Fruit fly (Drosophila melanogaster) whole organism, wandering third instar larva: ENCODE data around the gene Ptp4E.

Experiments
- Abd-B ChIP-seq: fragments of >200 bp; optimal IDR thresholded peaks from 2 replicates; lab custom pipeline; 2017; ENCODE audit warnings: missing biosample characterization, missing genetic modification characterization
- CG32264 ChIP-seq: fragments of 200-800 bp; sonication (Bioruptor generic); optimal IDR thresholded peaks from 2 replicates; lab custom pipeline; 2016; ENCODE audit warnings: missing biosample characterization, missing genetic modification characterization
- CG9705 ChIP-seq: fragments of 200-800 bp; sonication (Bioruptor generic); optimal IDR thresholded peaks from 2 replicates; lab custom pipeline; 2018; ENCODE audit warnings: missing biosample characterization, mild to moderate bottlenecking, missing genetic modification characterization
- CrebA ChIP-seq: fragments of 200-800 bp; sonication (Bioruptor generic); optimal IDR thresholded peaks from 2 replicates; lab custom pipeline; 2016; ENCODE audit warnings: missing biosample characterization, mild to moderate bottlenecking, missing genetic modification characterization, borderline replicate concordance
- Dfd ChIP-seq: fragments of >200 bp; optimal IDR thresholded peaks from 2 replicates; lab custom pipeline; 2017; ENCODE audit warnings: missing biosample characterization, missing genetic modification characterization
- Dif ChIP-seq: fragments of 200-275, 200-300 bp; sonication (Bioruptor generic); optimal IDR thresholded peaks from 2 replicates; lab custom pipeline; 2018; ENCODE audit warnings: missing biosample characterization, missing genetic modification characterization; ENCODE audit not compliant: partially characterized antibody
- GATAd ChIP-seq: sonication (Bioruptor generic); optimal IDR thresholded peaks from 2 replicates; lab custom pipeline; 2016; ENCODE audit warnings: missing biosample characterization, missing genetic modification characterization
- HLH106 ChIP-seq: fragments of 200-800 bp; optimal IDR thresholded peaks from 3 replicates; lab custom pipeline; 2019; ENCODE audit warnings: missing biosample characterization, mild to moderate bottlenecking, missing genetic modification characterization, moderate library complexity
- Hnf4 ChIP-seq: fragments of 200-800 bp; sonication (Bioruptor generic); optimal IDR thresholded peaks from 2 replicates; lab custom pipeline; 2016; ENCODE audit warnings: missing biosample characterization, mild to moderate bottlenecking, missing genetic modification characterization
- Hr78 ChIP-seq: fragments of >200 bp; optimal IDR thresholded peaks from 2 replicates; lab custom pipeline; 2017; ENCODE audit warnings: missing biosample characterization, missing genetic modification characterization
- Hr83 ChIP-seq: fragments of 200-300 bp; sonication (Bioruptor generic); optimal IDR thresholded peaks from 2 replicates; lab custom pipeline; 2016; ENCODE audit warnings: missing biosample characterization, mild to moderate bottlenecking, missing genetic modification characterization, moderate library complexity; ENCODE audit not compliant: poor library complexity, severe bottlenecking
- Jra ChIP-seq: sonication (Bioruptor generic); optimal IDR thresholded peaks from 2 replicates; lab custom pipeline; 2016; ENCODE audit warnings: missing biosample characterization, missing genetic modification characterization
- Mio ChIP-seq: sonication (Bioruptor generic); optimal IDR thresholded peaks from 2 replicates; lab custom pipeline; 2016; ENCODE audit warnings: missing biosample characterization, missing genetic modification characterization
- Myc ChIP-seq: fragments of >200 bp; optimal IDR thresholded peaks from 2 replicates; lab custom pipeline; 2017
- N ChIP-seq: fragments of >200 bp; optimal IDR thresholded peaks from 2 replicates; lab custom pipeline; 2018; ENCODE audit warnings: missing biosample characterization, missing external identifiers, missing genetic modification characterization
- OdsH ChIP-seq: fragments of 200-800 bp; sonication (Bioruptor generic); optimal IDR thresholded peaks from 2 replicates; lab custom pipeline; 2016; ENCODE audit warnings: missing biosample characterization, mild to moderate bottlenecking, missing genetic modification characterization
- Rel ChIP-seq, 2 experiments: fragments of 200-800 bp; sonication (Bioruptor generic) in 1 of 2; optimal IDR thresholded peaks; 2 replicates in 1 of 2; 3 replicates in 1 of 2; lab custom pipeline; 2016 to 2019; ENCODE audit warnings: mild to moderate bottlenecking in 2 of 2, missing biosample characterization in 2 of 2, missing genetic modification characterization in 2 of 2, moderate library complexity in 1 of 2
- Sp1 ChIP-seq: fragments of 200-800 bp; sonication (Bioruptor generic); optimal IDR thresholded peaks from 3 replicates; lab custom pipeline; 2019; ENCODE audit warnings: missing biosample characterization, mild to moderate bottlenecking, missing genetic modification characterization, moderate library complexity
- Vsx2 ChIP-seq: fragments of 200-300, 225-300 bp; sonication (Bioruptor generic); optimal IDR thresholded peaks from 2 replicates; lab custom pipeline; 2018; ENCODE audit warnings: missing biosample characterization, missing genetic modification characterization; ENCODE audit not compliant: partially characterized antibody
- br ChIP-seq: fragments of 200-800 bp; sonication (Bioruptor generic); optimal IDR thresholded peaks from 2 replicates; lab custom pipeline; 2016; ENCODE audit warnings: missing biosample characterization, missing genetic modification characterization
- dl ChIP-seq, 2 experiments: fragments of 175-275, 200-275 bp in 1 of 2; fragments of 200-275 bp in 1 of 2; sonication (Bioruptor generic); optimal IDR thresholded peaks; lab custom pipeline; 2018; ENCODE audit warnings: mild to moderate bottlenecking in 2 of 2, missing biosample characterization in 2 of 2, missing genetic modification characterization in 2 of 2, moderate library complexity in 2 of 2; ENCODE audit not compliant: partially characterized antibody in 2 of 2, insufficient read depth in 1 of 2
- dmrt93B ChIP-seq: fragments of 200-800 bp; sonication (Bioruptor generic); optimal IDR thresholded peaks from 2 replicates; lab custom pipeline; 2018; ENCODE audit warnings: missing biosample characterization, mild to moderate bottlenecking, missing genetic modification characterization
- dsf ChIP-seq: sonication (Bioruptor generic); optimal IDR thresholded peaks from 2 replicates; lab custom pipeline; 2016; ENCODE audit warnings: missing biosample characterization, missing genetic modification characterization, borderline replicate concordance
- ey ChIP-seq: fragments of 200-800 bp; sonication (Bioruptor generic); optimal IDR thresholded peaks from 2 replicates; lab custom pipeline; 2016; ENCODE audit warnings: missing biosample characterization, missing genetic modification characterization
- foxo ChIP-seq, 2 experiments: fragments of 200-800 bp; sonication (Bioruptor generic); optimal IDR thresholded peaks; 2 replicates in 1 of 2; 3 replicates in 1 of 2; lab custom pipeline; 2016 to 2017; ENCODE audit warnings: missing biosample characterization in 2 of 2, missing genetic modification characterization in 2 of 2
- fru ChIP-seq: fragments of 200-800 bp; sonication (Bioruptor generic); optimal IDR thresholded peaks from 3 replicates; lab custom pipeline; 2016; ENCODE audit warnings: missing biosample characterization, mild to moderate bottlenecking, missing genetic modification characterization
- h ChIP-seq: fragments of 200-800 bp; sonication (Bioruptor generic); optimal IDR thresholded peaks from 3 replicates; lab custom pipeline; 2016; ENCODE audit warnings: missing biosample characterization, mild to moderate bottlenecking, missing genetic modification characterization
- jim ChIP-seq: fragments of 175-275, 200-325 bp; sonication (Bioruptor generic); optimal IDR thresholded peaks from 2 replicates; lab custom pipeline; 2016; ENCODE audit warnings: missing biosample characterization, mild to moderate bottlenecking, missing genetic modification characterization
- lola ChIP-seq: fragments of >200 bp; optimal IDR thresholded peaks from 2 replicates; lab custom pipeline; 2017; ENCODE audit warnings: missing biosample characterization, missing genetic modification characterization
- pan ChIP-seq: fragments of >200 bp; optimal IDR thresholded peaks from 2 replicates; lab custom pipeline; 2017
- psq ChIP-seq: fragments of 200-800 bp; sonication (Bioruptor generic); optimal IDR thresholded peaks from 3 replicates; lab custom pipeline; 2017; ENCODE audit warnings: missing biosample characterization, mild to moderate bottlenecking, missing genetic modification characterization, moderate library complexity
- rgr ChIP-seq: fragments of 200-800 bp; sonication (Bioruptor generic); optimal IDR thresholded peaks from 3 replicates; lab custom pipeline; 2016; ENCODE audit warnings: missing biosample characterization, mild to moderate bottlenecking, missing genetic modification characterization
- sage ChIP-seq: fragments of 200-800 bp; sonication (Bioruptor generic); optimal IDR thresholded peaks from 2 replicates; lab custom pipeline; 2016; ENCODE audit warnings: missing biosample characterization, mild to moderate bottlenecking, missing genetic modification characterization
- sv ChIP-seq: fragments of 200-800 bp; sonication (Bioruptor generic); optimal IDR thresholded peaks from 3 replicates; lab custom pipeline; 2016; ENCODE audit warnings: missing biosample characterization, missing genetic modification characterization
- tai ChIP-seq: sonication (Bioruptor generic); optimal IDR thresholded peaks from 2 replicates; lab custom pipeline; 2016; ENCODE audit warnings: missing biosample characterization, missing genetic modification characterization
- usp ChIP-seq: fragments of >200 bp; optimal IDR thresholded peaks from 2 replicates; lab custom pipeline; 2017; ENCODE audit warnings: missing biosample characterization, missing genetic modification characterization
- woc ChIP-seq: sonication (Bioruptor generic); optimal IDR thresholded peaks from 2 replicates; lab custom pipeline; 2016; ENCODE audit warnings: missing biosample characterization, mild to moderate bottlenecking, missing genetic modification characterization

Gene Ptp4E

dm6 chrX:4911060-4911459 lies 27.9 kb upstream of the Ptp4E start:
- TF ChIP-seq CG32264 (no peak), h (GFP tag; lab: Kevin White, UChicago) (no peak), pan (lab: Kevin White, UChicago) (no peak), N (GFP tag; lab: Kevin White, UChicago) (no peak), psq (no peak), HLH106 (tag; lab: Kevin White, UChicago) (no peak), jim (GFP tag; lab: Kevin White, UChicago) (no peak), Hr78 (GFP tag; lab: Kevin White, UChicago) (no peak), Jra (GFP tag; lab: Kevin White, UChicago) (no peak), Hnf4 (GFP tag; lab: Kevin White, UChicago) (no peak), fru (GFP tag; lab: Kevin White, UChicago) (no peak), Hr83 (GFP tag; lab: Kevin White, UChicago) (no peak), woc (no peak), lola (no peak), dmrt93B (GFP tag; lab: Kevin White, UChicago) (no peak), CrebA (GFP tag; lab: Kevin White, UChicago) (no peak), Mio (GFP tag; lab: Kevin White, UChicago) (no peak), tai (no peak), Myc (lab: Kevin White, UChicago) (no peak), foxo (GFP tag; optimal IDR thresholded peaks at IDR 0.05; lab: Kevin White, UChicago) (no peak)

- TF ChIP-seq Vsx2 (GFP tag; lab: Kevin White, UChicago) (no peak), Hnf4 (GFP tag; lab: Kevin White, UChicago) (peak; percentile 12), rgr (GFP tag; lab: Kevin White, UChicago) (peak; percentile 45), dsf (GFP tag; lab: Kevin White, UChicago) (no peak), sv (GFP tag; lab: Kevin White, UChicago) (no peak), dl (GFP tag; optimal IDR thresholded peaks at IDR 0.05; lab: Kevin White, UChicago; ENCODE audit: insufficient read depth in 1 of 2, partially characterized antibody in 2 of 2) (no peak), Dfd (GFP tag; lab: Kevin White, UChicago) (no peak), dmrt93B (GFP tag; lab: Kevin White, UChicago) (peak; percentile 24), ey (GFP tag; lab: Kevin White, UChicago) (peak; percentile 16), psq (peak; percentile 93), jim (GFP tag; lab: Kevin White, UChicago) (no peak), sage (peak; percentile 50), br (GFP tag; lab: Kevin White, UChicago) (peak; percentile 47), GATAd (GFP tag; lab: Kevin White, UChicago) (no peak), Sp1 (peak; percentile 75), foxo (GFP tag; optimal IDR thresholded peaks at IDR 0.05; lab: Kevin White, UChicago) (peak in 1 of 2 experiments; percentile 50), CG9705 (GFP tag; lab: Kevin White, UChicago) (no peak), N (GFP tag; lab: Kevin White, UChicago) (no peak), Hr78 (GFP tag; lab: Kevin White, UChicago) (no peak), Abd-B (GFP tag; lab: Kevin White, UChicago) (no peak), h (GFP tag; lab: Kevin White, UChicago) (peak; percentile 65), CG32264 (no peak), woc (peak; percentile 73), Mio (GFP tag; lab: Kevin White, UChicago) (no peak), HLH106 (tag; lab: Kevin White, UChicago) (peak; percentile 58), fru (GFP tag; lab: Kevin White, UChicago) (peak; percentile 66), CrebA (GFP tag; lab: Kevin White, UChicago) (no peak), tai (no peak), Rel (GFP tag; optimal IDR thresholded peaks at IDR 0.05; lab: Kevin White, UChicago) (no peak), Rel (tag; optimal IDR thresholded peaks at IDR 0.05; lab: Kevin White, UChicago) (no peak), Hr83 (GFP tag; lab: Kevin White, UChicago) (no peak), lola (no peak), Jra (GFP tag; lab: Kevin White, UChicago) (no peak), OdsH (GFP tag; lab: Kevin White, UChicago) (peak; percentile 46), Dif (GFP tag; lab: Kevin White, UChicago) (no peak), usp (GFP tag; lab: Kevin White, UChicago) (no peak)
Measured at dm6 chrX:4911765-4912245, 27.1 kb upstream of the Ptp4E start.
